Worm (Caenorhabditis elegans): ENCODE measurements around the gene Y47D7A.12.

Gene Y47D7A.12

ce11 chrV:4400118-4400517, 29.4 kb downstream of the Y47D7A.12 start, which contains the start of gene F13A2.4:
F13A2.4 (minus strand) TSS chrV:4400218.
- TF ChIP-seq Y79H2A.3 (GFP tag; conservative IDR thresholded peaks at IDR 0.05) = no peak
- no peak for TF ChIP-seq egl-44 (GFP tag; IDR thresholded peaks at IDR 0.05)
- TF ChIP-seq dpl-1 (GFP tag; optimal IDR thresholded peaks at IDR 0.05) = no peak
- TF ChIP-seq Y53G8AR.9 (GFP tag; conservative IDR thresholded peaks at IDR 0.05) = no peak
- no peak for TF ChIP-seq C17E4.6 (GFP tag; IDR thresholded peaks at IDR 0.05)
- TF ChIP-seq aptf-3 (GFP tag; IDR thresholded peaks at IDR 0.05) = no peak
- no peak for TF ChIP-seq ztf-22 (GFP tag; optimal IDR thresholded peaks at IDR 0.05)
- TF ChIP-seq rec-8 (tag; optimal IDR thresholded peaks at IDR 0.05) = no peak
- TF ChIP-seq sdz-38 (tag; optimal IDR thresholded peaks at IDR 0.05) = no peak
- TF ChIP-seq F39B2.1 (GFP tag; IDR thresholded peaks at IDR 0.05) = no peak
- no peak for TF ChIP-seq ekl-4 (GFP tag; IDR thresholded peaks at IDR 0.05)
- TF ChIP-seq F52B5.7 (tag; optimal IDR thresholded peaks at IDR 0.05) = no peak

DNA sequence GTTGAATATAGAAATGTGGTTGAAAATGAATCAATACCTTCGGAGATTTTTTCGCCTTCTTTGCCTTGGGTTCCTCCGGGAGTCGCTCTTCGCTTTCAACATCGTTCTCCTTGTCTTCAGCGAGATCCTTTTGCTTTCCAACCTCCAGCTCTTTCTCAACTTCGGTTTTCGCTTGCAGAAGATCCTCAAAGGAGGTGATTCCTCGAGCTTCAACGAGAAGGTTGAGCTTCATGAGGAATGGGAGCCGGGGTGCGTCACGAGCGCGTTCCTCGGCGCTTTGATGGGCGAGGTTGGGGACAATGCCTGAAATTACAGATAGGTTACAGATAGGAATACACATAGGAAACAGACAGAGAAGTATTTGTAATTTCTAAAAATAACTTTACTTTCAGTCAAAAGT, 30.6 kb downstream of the Y47D7A.12 start:
- TF ChIP-seq F57C9.4 (tag; optimal IDR thresholded peaks at IDR 0.05) (no peak), Y56A3A.18 (GFP tag; IDR thresholded peaks at IDR 0.05) (no peak), fkh-3 (tag; optimal IDR thresholded peaks at IDR 0.05) (no peak), rec-8 (tag; optimal IDR thresholded peaks at IDR 0.05) (no peak), hmg-20 (GFP tag; IDR thresholded peaks at IDR 0.05) (no peak), nfya-1 (tag; optimal IDR thresholded peaks at IDR 0.05; ENCODE audit: borderline replicate concordance, insufficient read depth) (no peak), zfh-2 (GFP tag; conservative IDR thresholded peaks at IDR 0.05) (peak; percentile 65)

- TF ChIP-seq bed-1 (GFP tag; IDR thresholded peaks at IDR 0.05) = no peak
- TF ChIP-seq D2030.7 (GFP tag; IDR thresholded peaks at IDR 0.05) = no peak
- no peak for TF ChIP-seq atf-7 (tag; optimal IDR thresholded peaks at IDR 0.05)
- TF ChIP-seq fkh-3 (tag; optimal IDR thresholded peaks at IDR 0.05) = no peak
- TF ChIP-seq pbrm-1 (GFP tag; IDR thresholded peaks at IDR 0.05) = no peak
- TF ChIP-seq rcor-1 (GFP tag; IDR thresholded peaks at IDR 0.05) = no peak
- no peak for TF ChIP-seq Y53G8AR.9 (GFP tag; conservative IDR thresholded peaks at IDR 0.05)
- no peak for TF ChIP-seq gei-17 (GFP tag; optimal IDR thresholded peaks at IDR 0.05)
Observed at ce11 chrV:4398127-4398526, 31.3 kb downstream of the Y47D7A.12 start.

- TF ChIP-seq let-526 (GFP tag; IDR thresholded peaks at IDR 0.05) = no peak
- TF ChIP-seq bed-2 (GFP tag; IDR thresholded peaks at IDR 0.05) = no peak
Observed at ce11 chrV:4396257-4396656, 33.2 kb downstream of the Y47D7A.12 start, which contains the start of gene F13A2.3. F13A2.3 (minus strand) TSS chrV:4396357.

DNA sequence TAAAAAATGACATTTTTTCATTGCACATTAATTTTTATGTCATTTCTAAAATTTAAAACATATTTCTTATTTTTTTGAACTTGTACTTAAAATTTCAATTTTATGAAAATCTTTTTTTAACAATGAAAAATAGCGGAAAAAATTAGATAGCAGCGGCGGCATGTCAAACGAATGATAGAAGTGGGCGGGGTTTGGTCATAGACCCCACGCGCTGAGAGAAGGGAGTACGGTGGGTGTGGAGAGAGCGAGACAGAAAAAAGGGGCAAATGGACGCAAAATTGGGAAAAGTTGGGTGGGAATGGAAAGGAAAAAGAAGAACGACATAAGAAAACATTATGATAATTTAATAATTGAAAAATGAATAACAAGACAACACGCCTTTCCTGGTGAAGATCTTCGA, 41.6 kb downstream of the Y47D7A.12 start:
- no peak for TF ChIP-seq mel-28 (tag; optimal IDR thresholded peaks at IDR 0.05; ENCODE audit: borderline replicate concordance)
- TF ChIP-seq hlh-12 (tag; optimal IDR thresholded peaks at IDR 0.05) = no peak
- TF ChIP-seq lsl-1 (GFP tag; optimal IDR thresholded peaks at IDR 0.05) = no peak
- TF ChIP-seq nhr-27 (tag; optimal IDR thresholded peaks at IDR 0.05) = no peak
- TF ChIP-seq lin-26 (GFP tag; IDR thresholded peaks at IDR 0.05) = no peak
- no peak for TF ChIP-seq tbx-9 (tag; optimal IDR thresholded peaks at IDR 0.05; ENCODE audit: borderline replicate concordance)
- no peak for TF ChIP-seq F37B4.10 (GFP tag; IDR thresholded peaks at IDR 0.05)
- TF ChIP-seq snpc-3.4 (tag; optimal IDR thresholded peaks at IDR 0.05) = no peak
- TF ChIP-seq athp-1 (tag; optimal IDR thresholded peaks at IDR 0.05) = no peak
- TF ChIP-seq nhr-179 (tag; optimal IDR thresholded peaks at IDR 0.05) = no peak
- TF ChIP-seq ztf-26 (tag; optimal IDR thresholded peaks at IDR 0.05) = no peak
- TF ChIP-seq mcd-1 (GFP tag; IDR thresholded peaks at IDR 0.05) = no peak
- no peak for TF ChIP-seq lin-54 (GFP tag; optimal IDR thresholded peaks at IDR 0.05)
- no peak for TF ChIP-seq F39B2.1 (GFP tag; IDR thresholded peaks at IDR 0.05)
- no peak for TF ChIP-seq nhr-80 (tag; optimal IDR thresholded peaks at IDR 0.05)
- TF ChIP-seq him-1 (tag; optimal IDR thresholded peaks at IDR 0.05) = no peak
- no peak for TF ChIP-seq F10E7.11 (tag; optimal IDR thresholded peaks at IDR 0.05)
